Fruit fly (Drosophila melanogaster): ENCODE measurements around the gene PDCD-5.

- TF ChIP-seq h (optimal IDR thresholded peaks at IDR 0.05), result no peak
- TF ChIP-seq Sin3A (optimal IDR thresholded peaks at IDR 0.05), result no peak
Observed at dm6 chr3L:16182633-16183462, 49.0 kb downstream of the PDCD-5 start.

Measured in Kc167 (cell line).